Fruit fly (Drosophila melanogaster) whole organism, embryonic: ENCODE measurements around the gene MESR3.
A peak's percentile ranks its signal among the peaks of the same experiment; 100 is the strongest.

Experiments
- Asciz ChIP-seq: fragments of 200-800 bp; sonication (Bioruptor generic); optimal IDR thresholded peaks from 2 replicates; lab custom pipeline; 2017; ENCODE audit warnings: missing biosample characterization, mild to moderate bottlenecking, missing genetic modification characterization, missing genetic modification reagents
- CG11247 ChIP-seq: fragments of 200-800 bp; sonication (Bioruptor generic); IDR thresholded peaks from 2 replicates; pipeline ENCODE4 v1.3.6; 2022; ENCODE audit warnings: missing biosample characterization, missing genetic modification characterization
- CG12104 ChIP-seq: fragments of 200-800 bp; sonication (Bioruptor generic); optimal IDR thresholded peaks from 3 replicates; lab custom pipeline; 2016; ENCODE audit warnings: missing biosample characterization, missing genetic modification characterization
- CG14050 ChIP-seq: fragments of 200-800 bp; sonication (Bioruptor generic); IDR thresholded peaks from 3 replicates; pipeline ENCODE4 v1.3.6; 2022; ENCODE audit warnings: missing biosample characterization, missing genetic modification characterization
- CG15011 ChIP-seq: fragments of 200-800 bp; sonication (Bioruptor generic); optimal IDR thresholded peaks from 3 replicates; lab custom pipeline; 2018; ENCODE audit warnings: missing biosample characterization, mild to moderate bottlenecking, missing genetic modification characterization
- CG17385 ChIP-seq: fragments of 200-800 bp; sonication (Bioruptor generic); optimal IDR thresholded peaks from 3 replicates; lab custom pipeline; 2018; ENCODE audit warnings: missing biosample characterization, mild to moderate bottlenecking, missing genetic modification characterization
- CG18619 ChIP-seq: fragments of 200-800 bp; sonication (Bioruptor generic); optimal IDR thresholded peaks from 3 replicates; lab custom pipeline; 2017; ENCODE audit warnings: missing biosample characterization, mild to moderate bottlenecking, missing genetic modification characterization
- CG2116 ChIP-seq: fragments of 200-800 bp; sonication (Bioruptor generic); optimal IDR thresholded peaks from 3 replicates; lab custom pipeline; 2018; ENCODE audit warnings: missing biosample characterization, mild to moderate bottlenecking, missing genetic modification characterization
- CG3838 ChIP-seq: fragments of 200-800 bp; sonication (Bioruptor generic); optimal IDR thresholded peaks from 3 replicates; lab custom pipeline; 2016; ENCODE audit warnings: missing biosample characterization, missing genetic modification characterization
- CG3995 ChIP-seq: fragments of 200-800 bp; sonication (Bioruptor generic); optimal IDR thresholded peaks from 3 replicates; lab custom pipeline; 2016; ENCODE audit warnings: missing biosample characterization, missing genetic modification characterization
- CG6854 ChIP-seq: fragments of 200-800 bp; sonication (Bioruptor generic); optimal IDR thresholded peaks from 3 replicates; lab custom pipeline; 2017; ENCODE audit warnings: missing biosample characterization, mild to moderate bottlenecking, missing genetic modification characterization
- CG7556 ChIP-seq: fragments of 200-800 bp; sonication (Bioruptor generic); optimal IDR thresholded peaks from 2 replicates; lab custom pipeline; 2017; ENCODE audit warnings: missing biosample characterization, mild to moderate bottlenecking, missing genetic modification characterization
- CG7839 ChIP-seq: fragments of 200-800 bp; sonication (Bioruptor generic); optimal IDR thresholded peaks from 3 replicates; lab custom pipeline; 2018; ENCODE audit warnings: missing biosample characterization, mild to moderate bottlenecking, missing genetic modification characterization, moderate library complexity
- CG7928 ChIP-seq: fragments of 200-800 bp; sonication (Bioruptor generic); optimal IDR thresholded peaks from 2 replicates; lab custom pipeline; 2017; ENCODE audit warnings: missing biosample characterization, mild to moderate bottlenecking, missing genetic modification characterization
- CG8089 ChIP-seq: fragments of 200-800 bp; sonication (Bioruptor generic); optimal IDR thresholded peaks from 3 replicates; lab custom pipeline; 2016; ENCODE audit warnings: missing biosample characterization, missing genetic modification characterization
- CG8290 ChIP-seq, 3 experiments: fragments of 200-800 bp; sonication (Bioruptor generic); optimal IDR thresholded peaks; 2 replicates each; lab custom pipeline; 2016 to 2019; ENCODE audit warnings: missing biosample characterization in 3 of 3, missing genetic modification characterization in 3 of 3, mild to moderate bottlenecking in 2 of 3, moderate library complexity in 1 of 3
- CG9215 ChIP-seq: fragments of 200-800 bp; sonication (Bioruptor generic); IDR thresholded peaks from 2 replicates; pipeline ENCODE4 v1.3.6; 2022; ENCODE audit warnings: missing biosample characterization, missing genetic modification characterization
- Dbx ChIP-seq: fragments of 200-800 bp; sonication (Bioruptor generic); IDR thresholded peaks from 3 replicates; pipeline ENCODE4 v1.3.6; 2022; ENCODE audit warnings: missing biosample characterization, missing genetic modification characterization
- Dek ChIP-seq: fragments of 200-800 bp; sonication (Bioruptor generic); optimal IDR thresholded peaks from 3 replicates; lab custom pipeline; 2019; ENCODE audit warnings: missing biosample characterization, mild to moderate bottlenecking, missing genetic modification characterization, moderate library complexity
- Doc2 ChIP-seq: fragments of 200-800 bp; sonication (Bioruptor generic); IDR thresholded peaks from 2 replicates; pipeline ENCODE4 v1.3.6; 2022; ENCODE audit warnings: missing biosample characterization, missing genetic modification characterization
- Drgx ChIP-seq: fragments of 200-800 bp; sonication (Bioruptor generic); IDR thresholded peaks from 2 replicates; pipeline ENCODE4 v1.3.6; 2022; ENCODE audit warnings: missing biosample characterization, missing genetic modification characterization
- Fer3 ChIP-seq: fragments of 200-800 bp; sonication (Bioruptor generic); optimal IDR thresholded peaks from 2 replicates; lab custom pipeline; 2018; ENCODE audit warnings: missing biosample characterization, mild to moderate bottlenecking, missing genetic modification characterization, moderate library complexity
- Lpt ChIP-seq: fragments of >200 bp; optimal IDR thresholded peaks from 2 replicates; lab custom pipeline; 2018; ENCODE audit warnings: missing biosample characterization, missing genetic modification characterization
- MTF-1 ChIP-seq: fragments of 200-800 bp; sonication (Bioruptor generic); optimal IDR thresholded peaks from 2 replicates; lab custom pipeline; 2018; ENCODE audit warnings: missing biosample characterization, mild to moderate bottlenecking, missing genetic modification characterization, borderline replicate concordance
- Sin3A ChIP-seq: fragments of >200 bp; optimal IDR thresholded peaks from 2 replicates; lab custom pipeline; 2018
- Trl ChIP-seq, 3 experiments: fragments of >200 bp in 2 of 3; fragments of 200-800 bp in 1 of 3; sonication (Bioruptor generic) in 1 of 3; optimal IDR thresholded peaks; 2 replicates in 1 of 3; 3 replicates in 2 of 3; lab custom pipeline; 2016 to 2017; ENCODE audit warnings: missing biosample characterization in 1 of 3, missing genetic modification characterization in 1 of 3
- Usf ChIP-seq: fragments of 200-800 bp; sonication (Bioruptor generic); optimal IDR thresholded peaks from 2 replicates; lab custom pipeline; 2017; ENCODE audit warnings: missing genotype, missing biosample characterization, missing genetic modification characterization
- bbx ChIP-seq: fragments of 200-800 bp; sonication (Bioruptor generic); IDR thresholded peaks from 2 replicates; pipeline ENCODE4 v1.3.6; 2022; ENCODE audit warnings: missing biosample characterization, missing genetic modification characterization; ENCODE audit not compliant: partially characterized antibody
- caup ChIP-seq: fragments of 200-800 bp; sonication (Bioruptor generic); optimal IDR thresholded peaks from 3 replicates; lab custom pipeline; 2017; ENCODE audit warnings: missing biosample characterization, mild to moderate bottlenecking, missing genetic modification characterization, moderate library complexity; ENCODE audit not compliant: severe bottlenecking
- dpn ChIP-seq, 2 experiments: fragments of 200-800 bp; sonication (Bioruptor generic); optimal IDR thresholded peaks; 3 replicates each; lab custom pipeline; 2016; ENCODE audit warnings: missing biosample characterization in 2 of 2, missing genetic modification characterization in 2 of 2
- exex ChIP-seq: fragments of 200-800 bp; sonication (Bioruptor generic); optimal IDR thresholded peaks from 4 replicates; lab custom pipeline; 2018; ENCODE audit warnings: missing biosample characterization, mild to moderate bottlenecking, missing genetic modification characterization, moderate library complexity
- gcm ChIP-seq: fragments of 200-800 bp; sonication (Bioruptor generic); optimal IDR thresholded peaks from 2 replicates; lab custom pipeline; 2019; ENCODE audit warnings: missing biosample characterization, mild to moderate bottlenecking, missing genetic modification characterization, moderate library complexity
- gcm2 ChIP-seq: fragments of 200-800 bp; sonication (Bioruptor generic); optimal IDR thresholded peaks from 2 replicates; lab custom pipeline; 2016; ENCODE audit warnings: missing biosample characterization, missing genetic modification characterization
- gfzf ChIP-seq: fragments of 200-800 bp; sonication (Bioruptor generic); optimal IDR thresholded peaks from 2 replicates; lab custom pipeline; 2016; ENCODE audit warnings: missing biosample characterization, mild to moderate bottlenecking, missing genetic modification characterization, moderate library complexity
- inv ChIP-seq: fragments of 200-800 bp; sonication (Bioruptor generic); IDR thresholded peaks from 2 replicates; pipeline ENCODE4 v1.3.6; 2022; ENCODE audit warnings: missing biosample characterization, missing genetic modification characterization; ENCODE audit not compliant: partially characterized antibody
- lab ChIP-seq: fragments of 200-800 bp; sonication (Bioruptor generic); optimal IDR thresholded peaks from 3 replicates; lab custom pipeline; 2017; ENCODE audit warnings: missing biosample characterization, missing genetic modification characterization, mild to moderate bottlenecking, moderate library complexity, missing genetic modification reagents
- lmd ChIP-seq: fragments of 200-800 bp; sonication (Bioruptor generic); IDR thresholded peaks from 2 replicates; pipeline ENCODE4 v1.3.6; 2022; ENCODE audit warnings: missing biosample characterization, missing genetic modification characterization
- lov ChIP-seq, 2 experiments: fragments of 200-800 bp in 1 of 2; fragments of >200 bp in 1 of 2; sonication (Bioruptor generic) in 1 of 2; IDR thresholded peaks in 1 of 2; optimal IDR thresholded peaks in 1 of 2; 2 replicates in 1 of 2; 3 replicates in 1 of 2; pipeline versions ENCODE4 v1.3.6 to Lab custom; 2017 to 2022; ENCODE audit warnings: missing biosample characterization in 1 of 2, missing genetic modification characterization in 1 of 2
- otp ChIP-seq: fragments of 200-800 bp; sonication (Bioruptor generic); IDR thresholded peaks from 3 replicates; pipeline ENCODE4, ENCODE4 v1.3.6; 2022; ENCODE audit warnings: missing biosample characterization, missing genetic modification characterization
- p53 ChIP-seq: fragments of 200-800 bp; sonication (Bioruptor generic); optimal IDR thresholded peaks from 2 replicates; lab custom pipeline; 2016; ENCODE audit warnings: missing biosample characterization, missing genetic modification characterization
- psq ChIP-seq: fragments of 200-800 bp; sonication (Bioruptor generic); optimal IDR thresholded peaks from 2 replicates; lab custom pipeline; 2017; ENCODE audit warnings: missing biosample characterization, missing genetic modification characterization
- repo ChIP-seq: fragments of 200-800 bp; sonication (Bioruptor generic); optimal IDR thresholded peaks from 2 replicates; lab custom pipeline; 2016; ENCODE audit warnings: missing biosample characterization, missing genetic modification characterization
- sd ChIP-seq: fragments of 200-800 bp; sonication (Bioruptor generic); optimal IDR thresholded peaks from 3 replicates; lab custom pipeline; 2018; ENCODE audit warnings: missing biosample characterization, mild to moderate bottlenecking, missing genetic modification characterization, moderate library complexity
- sim ChIP-seq: fragments of 200-800 bp; sonication (Bioruptor generic); IDR thresholded peaks from 2 replicates; pipeline ENCODE4 v1.3.6; 2022; ENCODE audit warnings: missing biosample characterization, missing genetic modification characterization
- so ChIP-seq: fragments of 200-800 bp; sonication (Bioruptor generic); IDR thresholded peaks from 3 replicates; pipeline ENCODE4 v1.3.6; 2022; ENCODE audit warnings: missing biosample characterization, missing genetic modification characterization
- stc ChIP-seq: fragments of 200-800 bp; sonication (Bioruptor generic); IDR thresholded peaks from 2 replicates; pipeline ENCODE4 v1.3.6; 2022; ENCODE audit warnings: missing biosample characterization, missing genetic modification characterization
- tup ChIP-seq: fragments of 200-800 bp; sonication (Bioruptor generic); optimal IDR thresholded peaks from 2 replicates; lab custom pipeline; 2016; ENCODE audit warnings: missing biosample characterization, mild to moderate bottlenecking, missing genetic modification characterization, moderate library complexity

Gene MESR3

dm6 chr2L:18625470-18625869, 8.4 kb downstream of the MESR3 start (continued):
- no peak for TF ChIP-seq Lpt (GFP tag; lab: Kevin White, UChicago)
- TF ChIP-seq Doc2 (GFP tag; lab: Robert Waterston, UW), result no peak
- no peak for TF ChIP-seq CG6854 (GFP tag; lab: Kevin White, UChicago)
- TF ChIP-seq CG7556, result peak; percentile 9
- TF ChIP-seq gcm, result peak; percentile 6
- no peak for TF ChIP-seq gfzf (GFP tag; lab: Kevin White, UChicago)
- TF ChIP-seq repo (GFP tag; lab: Kevin White, UChicago), result no peak
- TF ChIP-seq, all 482 proteins: peak for 75

dm6 chr2L:18626987-18627386, 9.9 kb downstream of the MESR3 start:
- TF ChIP-seq p53 (GFP tag; lab: Kevin White, UChicago), result peak; percentile 61
- peak in 1 of 2 experiments; percentile 0 for TF ChIP-seq Trl (optimal IDR thresholded peaks at IDR 0.05; lab: Kevin White, UChicago)
- peak; percentile 85 for TF ChIP-seq Trl (GFP tag; optimal IDR thresholded peaks at IDR 0.05; lab: Kevin White, UChicago)
- TF ChIP-seq exex (tag; lab: Kevin White, UChicago), result peak; percentile 71
- no peak for TF ChIP-seq Sin3A (lab: Kevin White, UChicago)
- TF ChIP-seq CG18619 (GFP tag; lab: Kevin White, UChicago), result peak; percentile 86
- TF ChIP-seq stc (GFP tag; lab: Robert Waterston, UW), result peak; percentile 52; the same call in 1 of the 2 replicates
- peak; percentile 81; the same call in 2 of the 3 replicates for TF ChIP-seq Dbx (GFP tag; lab: Robert Waterston, UW)
- TF ChIP-seq CG3838 (GFP tag; lab: Kevin White, UChicago), result peak; percentile 81
- TF ChIP-seq CG11247 (GFP tag; lab: Robert Waterston, UW), result peak; percentile 38; the same call in 1 of the 2 replicates
- peak; percentile 96 for TF ChIP-seq lab (GFP tag; lab: Kevin White, UChicago)
- peak; percentile 92 for TF ChIP-seq caup (GFP tag; lab: Kevin White, UChicago)
- peak; percentile 74 for TF ChIP-seq CG17385
- TF ChIP-seq gcm2 (GFP tag; lab: Kevin White, UChicago), result peak; percentile 10
- peak; percentile 81 for TF ChIP-seq CG15011 (GFP tag; lab: Kevin White, UChicago)
- peak; percentile 85 for TF ChIP-seq otp
- TF ChIP-seq tup, result peak; percentile 47
- TF ChIP-seq CG8290 (GFP tag; optimal IDR thresholded peaks at IDR 0.05; lab: Kevin White, UChicago), result peak; percentile 55
- peak; percentile 56 to 83 for TF ChIP-seq CG8290 (tag; optimal IDR thresholded peaks at IDR 0.05; lab: Kevin White, UChicago)
- peak; percentile 63 for TF ChIP-seq CG7839 (tag; lab: Kevin White, UChicago)
- peak; percentile 80 for TF ChIP-seq Fer3 (tag; lab: Kevin White, UChicago)
- no peak for TF ChIP-seq Drgx
- TF ChIP-seq lmd, result peak; percentile 22; the same call in 1 of the 2 replicates
- TF ChIP-seq sim, result peak; percentile 56
- peak; percentile 17; the same call in 1 of the 3 replicates for TF ChIP-seq CG14050 (GFP tag; lab: Robert Waterston, UW)
- no peak for TF ChIP-seq lov (optimal IDR thresholded peaks at IDR 0.05; lab: Kevin White, UChicago)
- TF ChIP-seq lov (GFP tag; IDR thresholded peaks at IDR 0.05; lab: Robert Waterston, UW), result 0 out of 3 replicates have a peak, but pooled peaks have one; percentile 59
- no peak for TF ChIP-seq inv
- TF ChIP-seq CG3995 (GFP tag; lab: Kevin White, UChicago), result no peak
- TF ChIP-seq MTF-1, result peak; percentile 74
- TF ChIP-seq Dek (tag; lab: Kevin White, UChicago), result peak; percentile 82
- TF ChIP-seq CG12104 (GFP tag; lab: Kevin White, UChicago), result peak; percentile 84
- TF ChIP-seq dpn (GFP tag; optimal IDR thresholded peaks at IDR 0.05; lab: Kevin White, UChicago), result peak; percentile 56 to 80
- TF ChIP-seq CG8089 (GFP tag; lab: Kevin White, UChicago), result peak; percentile 86
- peak; percentile 58; the same call in 1 of the 3 replicates for TF ChIP-seq so (GFP tag; lab: Robert Waterston, UW)
- TF ChIP-seq CG7928 (GFP tag; lab: Kevin White, UChicago), result peak; percentile 55
- peak; percentile 85 for TF ChIP-seq sd (tag; lab: Kevin White, UChicago)
- peak; percentile 94 for TF ChIP-seq Asciz
- peak; percentile 72 for TF ChIP-seq psq
- TF ChIP-seq Usf (GFP tag; lab: Kevin White, UChicago), result peak; percentile 9
- TF ChIP-seq CG9215 (GFP tag; lab: Robert Waterston, UW), result no peak
- TF ChIP-seq bbx (GFP tag; lab: Robert Waterston, UW), result no peak
- peak; percentile 67 for TF ChIP-seq CG2116
